Fruit fly (Drosophila melanogaster) S2 (cell line): ENCODE measurements around the gene Cp7Fb.

Source experiments
- CG8478 ChIP-seq: fragments of >200 bp; optimal IDR thresholded peaks from 2 replicates; lab custom pipeline; 2018
- CTCF ChIP-seq, 2 experiments: fragments of >200 bp; optimal IDR thresholded peaks; 2 replicates each; lab custom pipeline; 2018

- TF ChIP-seq CG8478 (lab: Kevin White, UChicago): no peak
- no peak for TF ChIP-seq CTCF (optimal IDR thresholded peaks at IDR 0.05; lab: Kevin White, UChicago)
These were observed 31.5 kb downstream of the Cp7Fb start for dm6 chrX:8505023-8505604.
